Worm (Caenorhabditis elegans) whole organism, L3 larva: ENCODE measurements around the gene H08M01.1.

Experiments
- R02D3.7 ChIP-seq: fragments of 150-350 bp; optimal IDR thresholded peaks from 2 replicates; lab custom pipeline; 2014; ENCODE audit warnings: missing biosample characterization, missing genetic modification characterization
- ZK546.5 ChIP-seq: sonication (generic microtip); optimal IDR thresholded peaks from 2 replicates; lab custom pipeline; 2017; ENCODE audit warnings: missing biosample characterization, missing genetic modification characterization
- aly-2 ChIP-seq: fragments of 150-350 bp; optimal IDR thresholded peaks from 2 replicates; lab custom pipeline; 2014; ENCODE audit warnings: missing biosample characterization, missing genetic modification characterization
- ama-1 ChIP-seq: fragments of 150-350 bp; optimal IDR thresholded peaks from 2 replicates; lab custom pipeline; 2018
- ceh-16 ChIP-seq: sonication (generic microtip); optimal IDR thresholded peaks from 2 replicates; lab custom pipeline; 2017; ENCODE audit warnings: missing biosample characterization, missing genetic modification characterization
- ceh-28 ChIP-seq: fragments of 150-350 bp; optimal IDR thresholded peaks from 2 replicates; lab custom pipeline; 2014; ENCODE audit warnings: missing biosample characterization, missing genetic modification reagents, missing genetic modification characterization
- ceh-82 ChIP-seq: fragments of 150-350 bp; optimal IDR thresholded peaks from 2 replicates; lab custom pipeline; 2014; ENCODE audit warnings: missing biosample characterization, missing genetic modification characterization
- ceh-9 ChIP-seq: sonication (generic microtip); optimal IDR thresholded peaks from 2 replicates; lab custom pipeline; 2018; ENCODE audit warnings: missing biosample characterization, missing genetic modification characterization
- daf-12 ChIP-seq: fragments of 150-350 bp; optimal IDR thresholded peaks from 2 replicates; lab custom pipeline; 2014; ENCODE audit warnings: missing biosample characterization, missing genetic modification reagents, missing genetic modification characterization
- egl-5 ChIP-seq: fragments of 150-350 bp; optimal IDR thresholded peaks from 2 replicates; lab custom pipeline; 2017; ENCODE audit warnings: missing biosample characterization, missing genetic modification reagents, missing genetic modification characterization, inconsistent platforms
- elt-1 ChIP-seq: fragments of 150-350 bp; optimal IDR thresholded peaks from 2 replicates; lab custom pipeline; 2014; ENCODE audit warnings: missing biosample characterization, missing genetic modification characterization
- elt-2 ChIP-seq: sonication (generic microtip); optimal IDR thresholded peaks from 2 replicates; lab custom pipeline; 2016; ENCODE audit warnings: missing genetic modification reagents, mild to moderate bottlenecking, missing genetic modification characterization, missing compliant biosample characterization
- elt-3 ChIP-seq, 3 experiments: fragments of 150-350 bp in 1 of 3; sonication (generic microtip) in 2 of 3; optimal IDR thresholded peaks; 2 replicates in 2 of 3; 4 replicates in 1 of 3; lab custom pipeline; 2014 to 2017; ENCODE audit warnings: missing biosample characterization in 3 of 3, missing genetic modification characterization in 3 of 3
- eor-1 ChIP-seq, 2 experiments: fragments of 150-350 bp; optimal IDR thresholded peaks; 2 replicates each; lab custom pipeline; 2014 to 2018; ENCODE audit warnings: missing biosample characterization in 2 of 2, missing genetic modification characterization in 2 of 2
- fkh-10 ChIP-seq: sonication (generic microtip); optimal IDR thresholded peaks from 2 replicates; lab custom pipeline; 2017; ENCODE audit warnings: missing biosample characterization, missing genetic modification reagents, missing genetic modification characterization
- fos-1 ChIP-seq: fragments of 150-350 bp; optimal IDR thresholded peaks from 2 replicates; lab custom pipeline; 2014; ENCODE audit warnings: missing biosample characterization, missing genetic modification characterization
- hmg-11 ChIP-seq: sonication (generic microtip); optimal IDR thresholded peaks from 2 replicates; lab custom pipeline; 2016; ENCODE audit warnings: missing genetic modification characterization, missing compliant biosample characterization
- jun-1 ChIP-seq: fragments of 150-350 bp; optimal IDR thresholded peaks from 2 replicates; lab custom pipeline; 2014; ENCODE audit warnings: missing biosample characterization, missing genetic modification reagents, missing genetic modification characterization
- lin-15B ChIP-seq: fragments of 150-350 bp; optimal IDR thresholded peaks from 2 replicates; lab custom pipeline; 2014; ENCODE audit warnings: missing biosample characterization, missing genetic modification characterization
- lin-39 ChIP-seq: fragments of 150-350 bp; optimal IDR thresholded peaks from 2 replicates; lab custom pipeline; 2018; ENCODE audit warnings: missing biosample characterization, missing genetic modification reagents, missing genetic modification characterization
- lsy-12 ChIP-seq: sonication (generic microtip); optimal IDR thresholded peaks from 2 replicates; lab custom pipeline; 2016; ENCODE audit warnings: mild to moderate bottlenecking, missing genetic modification characterization, missing compliant biosample characterization
- mdl-1 ChIP-seq: fragments of 150-350 bp; optimal IDR thresholded peaks from 2 replicates; lab custom pipeline; 2014; ENCODE audit warnings: missing biosample characterization, missing genetic modification characterization
- nfya-1 ChIP-seq: sonication (generic microtip); optimal IDR thresholded peaks from 2 replicates; lab custom pipeline; 2017; ENCODE audit warnings: missing genetic modification characterization, mild to moderate bottlenecking, missing compliant biosample characterization, antibody characterized with exemption, moderate library complexity; ENCODE audit not compliant: insufficient read depth
- nhr-11 ChIP-seq: fragments of 150-350 bp; optimal IDR thresholded peaks from 2 replicates; lab custom pipeline; 2014; ENCODE audit warnings: missing biosample characterization, missing genetic modification characterization
- nhr-23 ChIP-seq: fragments of 150-350 bp; optimal IDR thresholded peaks from 2 replicates; lab custom pipeline; 2014; ENCODE audit warnings: missing biosample characterization, missing genetic modification reagents, missing genetic modification characterization
- nhr-25 ChIP-seq: sonication (generic microtip); optimal IDR thresholded peaks from 2 replicates; lab custom pipeline; 2017; ENCODE audit warnings: missing biosample characterization, missing genetic modification characterization
- nhr-28 ChIP-seq: fragments of 150-350 bp; optimal IDR thresholded peaks from 2 replicates; lab custom pipeline; 2014; ENCODE audit warnings: missing biosample characterization, missing genetic modification characterization
- nhr-43 ChIP-seq: sonication (generic microtip); optimal IDR thresholded peaks from 2 replicates; lab custom pipeline; 2016; ENCODE audit warnings: mild to moderate bottlenecking, missing genetic modification characterization, missing compliant biosample characterization; ENCODE audit not compliant: poor library complexity, severe bottlenecking
- nhr-77 ChIP-seq: fragments of 150-350 bp; optimal IDR thresholded peaks from 2 replicates; lab custom pipeline; 2014; ENCODE audit warnings: missing biosample characterization, missing genetic modification characterization
- pha-4 ChIP-seq: fragments of 150-350 bp; optimal IDR thresholded peaks from 2 replicates; lab custom pipeline; 2014; ENCODE audit warnings: missing biosample characterization, missing genetic modification reagents, missing genetic modification characterization
- pqm-1 ChIP-seq: fragments of 150-350 bp; optimal IDR thresholded peaks from 2 replicates; lab custom pipeline; 2017; ENCODE audit warnings: missing biosample characterization, missing genetic modification characterization, inconsistent platforms
- skn-1 ChIP-seq: fragments of 150-350 bp; optimal IDR thresholded peaks from 2 replicates; lab custom pipeline; 2014; ENCODE audit warnings: missing biosample characterization, missing genetic modification characterization
- snpc-4 ChIP-seq: fragments of 150-350 bp; optimal IDR thresholded peaks from 2 replicates; lab custom pipeline; 2014; ENCODE audit warnings: missing biosample characterization, missing genetic modification characterization
- tbx-2 ChIP-seq: sonication (generic microtip); optimal IDR thresholded peaks from 2 replicates; lab custom pipeline; 2016; ENCODE audit warnings: mild to moderate bottlenecking, missing genetic modification characterization, missing compliant biosample characterization
- unc-39 ChIP-seq: sonication (generic microtip); optimal IDR thresholded peaks from 4 replicates; lab custom pipeline; 2017; ENCODE audit warnings: missing biosample characterization, missing genetic modification characterization
- unc-62 ChIP-seq: fragments of 150-350 bp; sonication (generic microtip); optimal IDR thresholded peaks from 4 replicates; lab custom pipeline; 2014; ENCODE audit warnings: missing biosample characterization, missing genetic modification reagents, missing genetic modification characterization
- ztf-11 ChIP-seq: fragments of 150-350 bp; optimal IDR thresholded peaks from 2 replicates; lab custom pipeline; 2014; ENCODE audit warnings: missing biosample characterization, missing genetic modification characterization
- ztf-4 ChIP-seq: fragments of 150-350 bp; optimal IDR thresholded peaks from 2 replicates; lab custom pipeline; 2014; ENCODE audit warnings: missing biosample characterization, missing genetic modification characterization

Gene H08M01.1

DNA sequence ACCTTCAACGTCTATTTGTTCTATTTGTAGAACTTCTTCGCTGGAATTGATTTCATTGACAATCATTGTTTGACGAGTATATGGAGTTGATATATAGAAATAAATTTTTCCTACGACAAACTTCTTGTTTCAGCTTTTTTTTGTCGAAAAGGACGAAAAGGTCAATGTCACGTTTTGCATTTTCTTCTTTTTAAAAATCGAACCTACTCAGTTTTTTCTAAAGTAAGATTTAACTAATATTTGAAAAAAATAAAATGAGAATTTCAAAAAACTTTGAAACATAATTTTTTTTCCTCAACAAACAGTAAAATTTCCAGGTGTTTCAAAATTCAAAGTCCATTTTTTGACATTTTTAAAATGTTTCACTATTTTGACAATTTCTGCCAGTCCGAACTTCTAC is at the start of gene H08M01.1:
Gene H08M01.1 (minus strand): TSS at position 101 of the 400 bp plus-strand sequence.
- TF ChIP-seq pha-4 (tag; lab: Kevin White, UChicago) (no peak), daf-12 (tag; lab: Kevin White, UChicago) (no peak), lin-15B (tag; lab: Kevin White, UChicago) (no peak), nhr-23 (tag; lab: Kevin White, UChicago) (no peak), aly-2 (tag; lab: Kevin White, UChicago) (no peak)
- TF ChIP-seq, all 47 proteins: peak for 0

DNA sequence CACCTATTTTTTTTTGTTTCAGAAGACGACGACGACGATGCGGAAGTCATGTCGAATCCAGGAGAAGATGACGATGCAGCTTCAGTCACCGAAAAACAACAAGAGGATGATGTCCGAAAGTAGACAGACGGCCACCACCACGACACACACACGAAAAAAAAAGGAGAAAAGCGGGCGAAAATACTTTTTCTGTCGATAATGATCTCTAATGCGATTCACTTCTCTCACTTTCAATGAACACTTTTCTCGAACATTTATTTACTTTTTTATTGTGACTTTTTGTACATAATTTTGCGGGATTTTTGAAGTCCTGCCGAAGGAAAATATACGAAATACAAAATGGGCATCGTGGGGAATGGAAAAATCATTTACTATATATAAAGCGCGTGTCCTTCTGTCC is 47.7 kb upstream of the H08M01.1 start:
- TF ChIP-seq nhr-77 (no peak), jun-1 (tag; lab: Kevin White, UChicago) (no peak), ceh-9 (tag; lab: Kevin White, UChicago) (no peak), ceh-16 (tag; lab: Kevin White, UChicago) (no peak), nhr-11 (tag; lab: Kevin White, UChicago) (no peak), unc-62 (GFP tag; lab: Kevin White, UChicago) (no peak), skn-1 (no peak), ztf-4 (tag; lab: Kevin White, UChicago) (no peak), mdl-1 (tag; lab: Kevin White, UChicago) (no peak), egl-5 (tag; lab: Kevin White, UChicago) (no peak), fos-1 (tag; lab: Kevin White, UChicago) (no peak), pha-4 (tag; lab: Kevin White, UChicago) (no peak), unc-39 (tag; lab: Kevin White, UChicago) (no peak), R02D3.7 (no peak), daf-12 (tag; lab: Kevin White, UChicago) (no peak), nhr-23 (tag; lab: Kevin White, UChicago) (no peak), nhr-28 (tag; lab: Kevin White, UChicago) (no peak)

DNA sequence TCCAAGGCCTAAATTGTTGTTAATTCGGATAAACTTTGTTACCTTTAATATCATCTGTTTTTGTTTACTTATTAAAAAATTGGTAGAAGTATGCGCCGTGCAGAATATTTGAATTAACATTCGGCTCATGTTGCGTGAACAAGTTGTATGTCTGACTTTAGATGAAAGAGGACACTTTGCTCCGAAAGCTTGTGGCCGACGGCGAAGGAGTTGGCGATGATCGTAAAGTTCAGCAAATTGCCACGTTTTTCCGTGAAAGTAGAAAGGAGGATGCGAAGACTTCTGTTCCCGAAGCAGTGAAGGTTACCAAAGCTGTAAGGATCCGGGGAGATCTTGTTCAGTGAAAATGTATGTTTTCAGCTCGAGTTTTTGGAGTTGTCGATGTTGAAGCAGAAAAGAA is 46.4 kb upstream of the H08M01.1 start, which contains the start of gene thoc-7:
Gene thoc-7 (plus strand): TSS at position 162 of the 400 bp plus-strand sequence.
- TF ChIP-seq nhr-11 (tag; lab: Kevin White, UChicago): no peak
- TF ChIP-seq skn-1: no peak
- peak; percentile 15 for TF ChIP-seq nhr-43 (tag; lab: Kevin White, UChicago)
- TF ChIP-seq ZK546.5 (tag; lab: Kevin White, UChicago): no peak
- TF ChIP-seq ceh-9 (tag; lab: Kevin White, UChicago): no peak
- no peak for TF ChIP-seq R02D3.7
- no peak for TF ChIP-seq ceh-28 (tag; lab: Kevin White, UChicago)
- TF ChIP-seq, all 47 proteins: peak for 1

DNA sequence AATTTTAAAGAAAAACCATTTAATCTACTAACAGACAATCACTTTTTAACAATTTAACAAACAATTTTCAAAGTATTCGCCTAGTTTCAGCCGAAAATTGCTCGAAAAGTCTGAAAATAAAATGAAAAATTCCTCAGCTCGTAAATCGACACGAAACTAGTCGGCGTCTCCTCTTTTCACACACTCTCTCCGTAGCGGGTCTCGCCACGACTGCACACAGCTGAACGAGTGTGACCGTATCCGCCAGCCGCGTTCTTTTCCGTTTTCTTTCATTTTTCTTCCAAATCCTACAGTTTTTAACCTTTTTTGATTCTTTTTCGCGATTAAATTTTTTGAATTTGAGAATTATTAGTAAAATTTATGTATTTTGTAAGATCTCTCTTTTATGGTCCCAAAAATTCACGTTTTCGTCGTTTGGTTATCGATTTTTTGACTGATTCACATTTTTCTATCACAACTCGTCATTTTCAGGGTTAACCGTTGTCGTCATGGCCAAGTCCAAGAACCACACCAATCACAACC is 45.6 kb upstream of the H08M01.1 start, which contains the start of gene rpl-29:
Gene rpl-29 (plus strand): TSS at position 472 of the 522 bp plus-strand sequence.
- TF ChIP-seq pha-4 (tag; lab: Kevin White, UChicago): peak; percentile 96
- no peak for TF ChIP-seq elt-3 (tag; optimal IDR thresholded peaks at IDR 0.05; lab: Kevin White, UChicago)
- no peak for TF ChIP-seq nhr-28 (tag; lab: Kevin White, UChicago)
- TF ChIP-seq R02D3.7: peak; percentile 99
- peak; percentile 70 for TF ChIP-seq ama-1 (lab: Kevin White, UChicago)
- TF ChIP-seq nhr-11 (tag; lab: Kevin White, UChicago): no peak
- TF ChIP-seq egl-5 (tag; lab: Kevin White, UChicago): peak; percentile 83
- peak; percentile 57 for TF ChIP-seq elt-2 (tag; lab: Kevin White, UChicago)
- peak; percentile 61 for TF ChIP-seq jun-1 (tag; lab: Kevin White, UChicago)
- TF ChIP-seq nhr-25 (tag; lab: Kevin White, UChicago): peak; percentile 89
- peak; percentile 25 for TF ChIP-seq tbx-2
- TF ChIP-seq ztf-11: no peak
- TF ChIP-seq fos-1 (tag; lab: Kevin White, UChicago): no peak
- TF ChIP-seq daf-12 (tag; lab: Kevin White, UChicago): no peak
- peak; percentile 44 for TF ChIP-seq fkh-10
- no peak for TF ChIP-seq nhr-43 (tag; lab: Kevin White, UChicago)
- TF ChIP-seq elt-1: peak; percentile 12
- TF ChIP-seq nhr-23 (tag; lab: Kevin White, UChicago): peak; percentile 80
- no peak for TF ChIP-seq ceh-16 (tag; lab: Kevin White, UChicago)
- TF ChIP-seq skn-1: peak; percentile 76
- peak; percentile 56 for TF ChIP-seq ceh-28 (tag; lab: Kevin White, UChicago)
- TF ChIP-seq ceh-82 (tag; lab: Kevin White, UChicago): peak; percentile 21
- peak; percentile 98 for TF ChIP-seq nfya-1
- no peak for TF ChIP-seq eor-1 (tag; optimal IDR thresholded peaks at IDR 0.05; lab: Kevin White, UChicago)
- peak; percentile 92 for TF ChIP-seq hmg-11
- TF ChIP-seq lin-39: peak; percentile 85
- peak; percentile 87 for TF ChIP-seq lin-15B (tag; lab: Kevin White, UChicago)
- TF ChIP-seq pqm-1: peak; percentile 64
- peak; percentile 49 for TF ChIP-seq snpc-4 (tag; lab: Kevin White, UChicago)
- TF ChIP-seq lsy-12 (tag; lab: Kevin White, UChicago): peak; percentile 71
